Fruit fly (Drosophila melanogaster) whole organism, larva: ENCODE results near the gene CG14300.

Source experiments
- noc ChIP-seq: fragments of 200-800 bp; sonication (Bioruptor generic); optimal IDR thresholded peaks from 3 replicates; lab custom pipeline; 2019; ENCODE audit warnings: missing biosample characterization, mild to moderate bottlenecking, missing genetic modification characterization, moderate library complexity

CG14300 gene

dm6 chr3R:18669152-18669551 lies 24.4 kb downstream of the CG14300 start, which contains the start of gene CG7702:
Gene CG7702 (plus strand): TSS chr3R:18669390.
- TF ChIP-seq noc (tag; lab: Kevin White, UChicago) = no peak

- no peak for TF ChIP-seq noc (tag; lab: Kevin White, UChicago)
Observed at dm6 chr3R:18667659-18668248, 25.8 kb downstream of the CG14300 start, which contains the start of gene CG31229. Gene CG31229 (plus strand): TSS chr3R:18667852.

- no peak for TF ChIP-seq noc (tag; lab: Kevin White, UChicago)
Observed at dm6 chr3R:18665061-18665460, 28.4 kb downstream of the CG14300 start, which contains the start of gene CG31231. Gene CG31231 (plus strand): TSS chr3R:18665361.

- peak; percentile 29 for TF ChIP-seq noc (tag; lab: Kevin White, UChicago)
Observed at dm6 chr3R:18663525-18663924, 30.0 kb downstream of the CG14300 start, which contains the start of the genes Cpsf73 and Gos28. Gene Cpsf73 (minus strand): TSS chr3R:18663552. Gene Gos28 (plus strand): TSS chr3R:18663738.

- TF ChIP-seq noc (tag; lab: Kevin White, UChicago) = peak; percentile 74
Observed at dm6 chr3R:18658945-18659642, 34.4 kb downstream of the CG14300 start, which contains the start of the genes CG31224 and CstF64. Gene CG31224 (minus strand): TSS chr3R:18659309. Gene CstF64 (plus strand): TSS chr3R:18659618.

- TF ChIP-seq noc (tag; lab: Kevin White, UChicago) = no peak
Observed at dm6 chr3R:18658380-18658944, 35.0 kb downstream of the CG14300 start.

- TF ChIP-seq noc (tag; lab: Kevin White, UChicago) = no peak
Observed at dm6 chr3R:18643646-18644045, 49.9 kb downstream of the CG14300 start.
